Worm (Caenorhabditis elegans): ENCODE results near the gene srb-3.

Gene srb-3

DNA sequence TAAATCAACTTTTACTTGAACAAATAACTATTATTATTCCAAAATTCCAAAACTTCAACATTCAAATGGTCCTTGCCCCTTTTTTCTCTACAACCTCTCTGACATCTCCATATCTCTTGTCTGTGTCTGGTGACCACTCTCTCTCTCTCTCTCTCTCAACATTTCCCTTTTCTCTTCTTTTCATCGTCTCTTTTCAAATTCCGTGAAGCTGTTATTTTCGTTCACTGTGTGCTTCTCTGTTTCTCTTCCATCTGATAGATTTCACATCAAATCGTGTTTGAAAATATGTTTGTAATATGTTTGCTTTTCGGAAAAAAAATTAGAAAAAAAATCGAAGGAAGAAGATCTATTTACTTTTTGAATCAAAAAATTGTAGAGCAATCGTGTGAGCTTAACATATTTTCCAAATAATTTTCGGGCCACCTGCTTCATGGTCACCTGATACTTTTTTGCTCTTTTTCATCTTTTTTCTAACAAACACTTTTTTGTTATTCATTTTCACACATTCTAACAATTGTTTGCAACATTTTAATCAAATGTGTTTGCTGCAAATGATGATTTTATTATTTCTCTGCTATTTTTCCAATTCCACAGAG lies 34.4 kb upstream of the srb-3 start (continued):
- TF ChIP-seq mdl-1 (tag; optimal IDR thresholded peaks at IDR 0.05) (peak in 1 of 2 experiments; percentile 22), attf-4 (tag; optimal IDR thresholded peaks at IDR 0.05) (no peak), ceh-44 (GFP tag; IDR thresholded peaks at IDR 0.05) (no peak), hlh-30 (tag; optimal IDR thresholded peaks at IDR 0.05; ENCODE audit: insufficient read depth) (peak; percentile 81)

DNA sequence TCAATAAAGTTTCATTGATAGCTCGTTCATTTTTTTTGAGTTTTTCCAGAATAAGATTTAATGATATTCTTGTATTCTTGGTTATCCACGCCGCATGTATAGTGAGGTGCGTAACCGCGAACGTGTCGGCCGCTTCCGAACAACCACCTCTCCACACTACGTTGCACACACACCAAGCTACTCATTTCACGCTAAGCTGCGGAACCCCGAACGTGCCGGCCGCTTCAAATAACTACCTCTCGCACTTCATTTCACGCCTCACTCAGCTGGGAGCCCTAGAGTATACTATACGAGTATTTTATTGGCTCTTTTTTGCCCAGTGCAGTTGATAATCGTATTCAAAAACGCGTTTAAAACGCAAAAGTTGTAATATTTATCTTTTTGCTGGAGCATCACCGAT lies 33.6 kb upstream of the srb-3 start:
- TF ChIP-seq snpc-4 (tag; optimal IDR thresholded peaks at IDR 0.05) = peak; percentile 63
- peak; percentile 36; the same call in 1 of the 2 replicates for TF ChIP-seq T26A8.4 (GFP tag; IDR thresholded peaks at IDR 0.05)
- 0 out of 2 replicates have a peak, but pooled peaks have one; percentile 53 for TF ChIP-seq F26F4.8 (GFP tag; conservative IDR thresholded peaks at IDR 0.05)

DNA sequence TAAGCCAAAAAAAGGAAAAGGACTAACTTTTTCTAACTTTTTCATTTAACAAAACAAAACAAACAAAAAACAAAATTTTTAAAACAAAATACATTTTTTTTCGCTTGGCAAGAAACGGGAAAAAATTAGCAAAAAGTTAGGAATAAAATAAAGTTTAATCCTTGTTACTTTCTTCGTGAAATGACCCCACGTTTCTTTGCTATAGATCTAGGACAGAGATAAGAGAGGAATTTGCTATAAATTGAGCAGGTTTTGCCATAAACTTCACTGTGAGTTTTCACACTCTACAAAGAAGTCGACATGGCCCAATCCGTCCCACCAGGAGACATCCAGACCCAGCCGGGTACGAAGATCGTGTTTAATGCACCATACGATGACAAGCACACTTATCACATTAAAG lies 32.9 kb upstream of the srb-3 start, which contains the start of gene msp-50:
msp-50 (plus strand) TSS at position 301 of the 400 bp plus-strand sequence.
- TF ChIP-seq mep-1 (tag; optimal IDR thresholded peaks at IDR 0.05) (no peak), zip-11 (GFP tag; IDR thresholded peaks at IDR 0.05) (no peak), dve-1 (tag; optimal IDR thresholded peaks at IDR 0.05; ENCODE audit: insufficient read depth) (no peak), spr-3 (GFP tag; optimal IDR thresholded peaks at IDR 0.05) (no peak), nhr-111 (GFP tag; optimal IDR thresholded peaks at IDR 0.05) (no peak), mdt-29 (GFP tag; IDR thresholded peaks at IDR 0.05) (no peak), lim-7 (GFP tag; IDR thresholded peaks at IDR 0.05) (no peak), nhr-102 (tag; optimal IDR thresholded peaks at IDR 0.05) (no peak), dpl-1 (GFP tag; optimal IDR thresholded peaks at IDR 0.05) (no peak), duxl-1 (tag; optimal IDR thresholded peaks at IDR 0.05; ENCODE audit: poor library complexity) (no peak), ZK546.5 (tag; optimal IDR thresholded peaks at IDR 0.05) (no peak), zip-2 (tag; optimal IDR thresholded peaks at IDR 0.05) (no peak), aly-2 (tag; optimal IDR thresholded peaks at IDR 0.05) (no peak)

DNA sequence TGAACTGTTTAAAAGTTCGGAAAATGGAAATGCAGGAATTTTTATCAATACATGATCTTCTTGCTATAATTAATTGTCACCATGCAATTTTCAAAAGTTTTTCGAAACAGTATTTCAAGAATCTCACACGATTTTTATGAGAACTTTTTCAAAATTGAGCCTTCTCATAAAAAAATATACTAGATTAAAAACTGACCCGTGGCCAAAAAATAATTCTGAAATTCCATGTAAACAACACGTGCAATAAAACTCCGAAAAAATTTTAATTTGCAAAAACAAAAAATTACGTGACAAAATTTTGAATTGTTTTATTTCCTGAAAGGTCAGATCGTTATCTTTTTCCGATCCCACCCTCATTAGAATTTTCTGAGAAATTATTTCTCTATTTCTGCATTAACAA lies 28.9 kb upstream of the srb-3 start, which contains the start of gene C34F11.5:
C34F11.5 (plus strand) TSS at position 301 of the 400 bp plus-strand sequence.
- TF ChIP-seq nhr-41 (GFP tag; IDR thresholded peaks at IDR 0.05) (no peak), lin-39 (tag; optimal IDR thresholded peaks at IDR 0.05) (no peak), nhr-25 (tag; optimal IDR thresholded peaks at IDR 0.05; ENCODE audit: borderline replicate concordance, insufficient read depth) (no peak), R02D3.7 (tag; optimal IDR thresholded peaks at IDR 0.05) (no peak), T20F7.1 (GFP tag; optimal IDR thresholded peaks at IDR 0.05) (no peak), F10B5.3 (tag; optimal IDR thresholded peaks at IDR 0.05) (no peak), nhr-77 (tag; optimal IDR thresholded peaks at IDR 0.05) (no peak), hmg-1.1 (GFP tag; IDR thresholded peaks at IDR 0.05) (no peak), nhr-237 (tag; optimal IDR thresholded peaks at IDR 0.05) (no peak), madf-5 (GFP tag; IDR thresholded peaks at IDR 0.05) (no peak), nhr-102 (tag; optimal IDR thresholded peaks at IDR 0.05) (no peak), daf-16 (GFP tag; optimal IDR thresholded peaks at IDR 0.05) (no peak), daf-16 (tag; optimal IDR thresholded peaks at IDR 0.05) (no peak), dmd-6 (GFP tag; IDR thresholded peaks at IDR 0.05) (no peak), nhr-76 (tag; optimal IDR thresholded peaks at IDR 0.05) (no peak), snpc-1.2 (GFP tag; IDR thresholded peaks at IDR 0.05) (no peak), Y75B8A.6 (GFP tag; IDR thresholded peaks at IDR 0.05) (no peak), ceh-44 (GFP tag; IDR thresholded peaks at IDR 0.05) (no peak), gei-8 (GFP tag; optimal IDR thresholded peaks at IDR 0.05) (no peak)

All from whole organism, L4 larva.